Worm (Caenorhabditis elegans): ENCODE data around the gene ndua-1.

Gene ndua-1

DNA sequence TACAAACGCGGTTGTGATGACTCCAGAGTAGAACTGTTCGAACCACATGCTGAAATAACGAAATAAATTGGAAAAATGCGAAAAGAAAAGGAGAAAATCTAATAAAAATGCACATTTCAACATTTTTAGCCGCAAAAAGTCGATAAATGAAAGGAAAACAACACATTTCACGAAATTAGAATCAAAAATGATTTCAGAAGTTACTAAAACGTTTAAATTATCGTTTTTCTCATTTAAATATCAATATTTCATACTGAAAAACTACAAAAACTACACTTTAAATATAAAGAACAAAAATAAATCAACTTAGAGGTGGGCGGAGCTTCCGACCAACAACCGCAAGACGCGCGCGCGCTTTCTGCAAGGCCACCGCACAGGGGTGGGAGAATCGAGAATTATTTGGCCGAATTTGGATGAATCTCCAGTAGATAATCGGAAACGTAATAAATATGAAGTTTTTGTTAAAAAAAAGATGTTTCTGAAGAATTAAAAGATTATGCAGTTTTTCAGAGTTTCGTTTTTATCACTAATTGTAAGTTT is at the start of gene ndua-1:
Gene ndua-1, minus strand, starts transcription at position 51 of the 540 bp plus-strand sequence.
- TF ChIP-seq hnd-1 (tag; optimal IDR thresholded peaks at IDR 0.05) (no peak), flt-1 (GFP tag; IDR thresholded peaks at IDR 0.05) (no peak), pes-1 (GFP tag; IDR thresholded peaks at IDR 0.05) (0 out of 2 replicates have a peak, but pooled peaks have one; percentile 33), sea-1 (GFP tag; conservative IDR thresholded peaks at IDR 0.05) (no peak), ceh-13 (GFP tag; optimal IDR thresholded peaks at IDR 0.05) (no peak), tbx-37 (GFP tag; conservative IDR thresholded peaks at IDR 0.05) (no peak), F13C5.2 (tag; optimal IDR thresholded peaks at IDR 0.05) (peak; percentile 70), B0310.2 (tag; optimal IDR thresholded peaks at IDR 0.05) (no peak), hmbx-1 (tag; optimal IDR thresholded peaks at IDR 0.05) (no peak), aly-1 (tag; optimal IDR thresholded peaks at IDR 0.05) (no peak), scrt-1 (GFP tag; IDR thresholded peaks at IDR 0.05) (no peak), hmg-4 (GFP tag; optimal IDR thresholded peaks at IDR 0.05) (peak; percentile 9), tbx-11 (GFP tag; IDR thresholded peaks at IDR 0.05) (no peak), ceh-36 (tag; optimal IDR thresholded peaks at IDR 0.05) (no peak), ama-1 (optimal IDR thresholded peaks at IDR 0.05) (no peak), tra-4 (tag; optimal IDR thresholded peaks at IDR 0.05) (no peak), ets-7 (tag; optimal IDR thresholded peaks at IDR 0.05) (no peak)

DNA sequence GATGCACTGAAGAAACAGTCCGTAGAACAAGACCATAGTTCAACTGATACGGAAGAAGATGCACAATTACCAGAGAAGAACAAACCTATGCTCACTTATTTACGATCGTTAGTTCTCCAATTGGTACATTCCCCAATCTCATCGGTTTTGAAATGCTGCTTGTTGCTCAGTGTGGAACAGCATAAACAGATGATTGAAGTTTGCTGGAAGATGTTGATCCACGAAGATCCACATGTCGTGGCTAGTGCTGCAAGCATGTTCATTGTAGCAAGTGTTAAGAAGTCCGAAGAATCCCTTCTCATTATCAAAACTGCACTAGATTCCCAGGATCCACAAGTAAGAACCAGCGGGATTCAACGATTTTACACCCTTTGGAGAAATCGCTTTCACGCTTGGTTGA is 40.2 kb upstream of the ndua-1 start:
- TF ChIP-seq hmbx-1 (tag; optimal IDR thresholded peaks at IDR 0.05) = no peak
- no peak for TF ChIP-seq ama-1 (optimal IDR thresholded peaks at IDR 0.05)
- TF ChIP-seq tbx-37 (GFP tag; conservative IDR thresholded peaks at IDR 0.05) = no peak

DNA sequence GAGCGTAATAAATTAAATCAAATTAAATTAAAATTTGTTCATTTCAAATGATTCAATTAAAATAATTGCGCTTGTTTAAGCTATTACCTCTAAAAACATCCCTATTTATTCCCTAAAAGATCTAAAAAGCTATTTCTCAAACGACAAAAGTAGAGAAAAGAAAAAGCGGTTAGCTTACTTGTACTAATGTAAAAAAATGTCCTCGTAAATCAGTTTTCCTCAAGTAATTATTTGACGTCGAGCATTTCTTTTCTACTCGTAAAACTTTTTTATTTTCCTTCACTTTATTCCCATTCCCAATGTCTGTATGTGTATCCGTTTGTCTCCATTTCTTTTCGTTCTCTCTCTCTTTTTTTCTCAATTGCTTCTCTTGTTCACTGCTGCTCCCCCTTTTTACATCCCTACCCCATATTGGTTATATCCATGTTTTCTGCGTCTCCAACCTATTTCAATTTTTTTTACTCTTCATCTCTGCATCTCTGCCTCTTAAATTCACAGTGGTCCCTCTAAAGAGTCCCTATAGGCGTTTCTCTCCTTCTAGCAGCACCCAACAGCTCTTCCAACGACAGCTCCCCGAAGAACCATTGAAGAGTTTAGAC is 27.5 kb upstream of the ndua-1 start, which contains the start of gene unc-80:
Gene unc-80, plus strand, starts transcription at position 533 of the 599 bp plus-strand sequence.
- TF ChIP-seq F13C5.2 (tag; optimal IDR thresholded peaks at IDR 0.05) = no peak
- TF ChIP-seq sea-1 (GFP tag; conservative IDR thresholded peaks at IDR 0.05) = no peak
- no peak for TF ChIP-seq B0310.2 (tag; optimal IDR thresholded peaks at IDR 0.05)
- no peak for TF ChIP-seq hnd-1 (tag; optimal IDR thresholded peaks at IDR 0.05)
- no peak for TF ChIP-seq flt-1 (GFP tag; IDR thresholded peaks at IDR 0.05)
- TF ChIP-seq aly-1 (tag; optimal IDR thresholded peaks at IDR 0.05) = no peak
- no peak for TF ChIP-seq tbx-11 (GFP tag; IDR thresholded peaks at IDR 0.05)
- no peak for TF ChIP-seq ceh-13 (GFP tag; optimal IDR thresholded peaks at IDR 0.05)
- TF ChIP-seq hmbx-1 (tag; optimal IDR thresholded peaks at IDR 0.05) = no peak
- no peak for TF ChIP-seq ama-1 (optimal IDR thresholded peaks at IDR 0.05)
- TF ChIP-seq ets-7 (tag; optimal IDR thresholded peaks at IDR 0.05) = no peak
- no peak for TF ChIP-seq tra-4 (tag; optimal IDR thresholded peaks at IDR 0.05)

DNA sequence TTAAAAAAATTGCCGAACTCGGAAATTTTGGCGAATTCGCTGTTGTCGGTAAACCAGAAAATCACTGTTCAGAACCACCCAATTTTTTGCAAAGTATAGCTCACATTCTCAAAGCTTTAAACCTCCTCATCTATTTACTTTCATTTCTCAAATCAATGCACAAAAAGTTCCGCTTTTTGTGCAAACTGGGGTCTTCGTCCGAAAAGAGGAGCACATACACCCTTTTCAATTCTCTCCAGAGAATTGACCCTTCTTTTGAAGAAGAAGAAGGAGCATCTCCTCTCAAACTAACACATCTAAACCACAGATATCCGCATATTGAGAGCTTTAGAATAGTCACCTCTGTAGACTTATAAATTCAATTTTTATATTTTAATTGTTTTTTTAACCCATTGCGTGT is 23.6 kb upstream of the ndua-1 start:
- no peak for TF ChIP-seq pes-1 (GFP tag; IDR thresholded peaks at IDR 0.05)
- no peak for TF ChIP-seq hmbx-1 (tag; optimal IDR thresholded peaks at IDR 0.05)
- TF ChIP-seq ceh-36 (tag; optimal IDR thresholded peaks at IDR 0.05) = no peak
- TF ChIP-seq tbx-11 (GFP tag; IDR thresholded peaks at IDR 0.05) = no peak
- TF ChIP-seq F13C5.2 (tag; optimal IDR thresholded peaks at IDR 0.05) = no peak
- TF ChIP-seq tbx-37 (GFP tag; conservative IDR thresholded peaks at IDR 0.05) = no peak
- no peak for TF ChIP-seq hmg-4 (GFP tag; optimal IDR thresholded peaks at IDR 0.05)
- TF ChIP-seq ets-7 (tag; optimal IDR thresholded peaks at IDR 0.05) = no peak
- TF ChIP-seq B0310.2 (tag; optimal IDR thresholded peaks at IDR 0.05) = no peak
- TF ChIP-seq aly-1 (tag; optimal IDR thresholded peaks at IDR 0.05) = no peak
- TF ChIP-seq ceh-13 (GFP tag; optimal IDR thresholded peaks at IDR 0.05) = no peak
- TF ChIP-seq hnd-1 (tag; optimal IDR thresholded peaks at IDR 0.05) = no peak
- no peak for TF ChIP-seq ama-1 (optimal IDR thresholded peaks at IDR 0.05)

DNA sequence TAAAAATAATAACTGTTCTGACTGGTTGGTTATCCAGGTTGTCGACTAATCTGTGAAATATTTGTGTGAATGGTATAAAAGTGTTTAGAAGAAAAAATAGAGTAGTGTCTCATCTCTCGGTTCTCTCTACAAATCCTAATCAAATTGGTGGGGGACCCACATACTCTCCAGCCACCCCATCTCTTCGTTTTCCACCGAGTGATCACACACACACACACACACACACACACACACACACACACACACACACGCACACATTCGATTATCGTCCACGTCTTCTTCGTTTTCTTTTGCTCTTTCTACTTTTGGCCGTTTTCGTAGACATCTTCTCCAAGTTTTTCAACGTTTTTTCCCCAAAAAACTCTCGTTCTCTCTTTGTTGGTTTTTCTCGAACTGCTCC is 21.4 kb upstream of the ndua-1 start:
- TF ChIP-seq scrt-1 (GFP tag; IDR thresholded peaks at IDR 0.05) = no peak

DNA sequence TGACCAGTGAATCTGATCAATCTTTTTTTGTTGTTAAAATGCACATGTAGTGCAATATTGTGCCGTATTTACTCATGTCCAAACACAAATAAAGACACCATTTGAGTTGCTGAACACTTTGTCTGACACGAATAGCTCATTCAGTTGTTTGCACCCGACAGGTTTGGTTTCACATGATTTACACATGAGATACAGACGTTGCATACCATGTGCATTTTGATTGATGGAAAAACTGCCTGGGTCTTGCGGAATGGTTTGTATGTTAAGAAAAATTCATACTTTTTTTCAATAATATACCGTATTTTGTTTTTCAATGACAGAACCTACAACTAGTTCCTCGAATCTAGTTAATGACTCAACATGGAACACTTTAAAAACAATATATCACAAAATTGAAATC is 19.5 kb upstream of the ndua-1 start:
- no peak for TF ChIP-seq aly-1 (tag; optimal IDR thresholded peaks at IDR 0.05)

DNA sequence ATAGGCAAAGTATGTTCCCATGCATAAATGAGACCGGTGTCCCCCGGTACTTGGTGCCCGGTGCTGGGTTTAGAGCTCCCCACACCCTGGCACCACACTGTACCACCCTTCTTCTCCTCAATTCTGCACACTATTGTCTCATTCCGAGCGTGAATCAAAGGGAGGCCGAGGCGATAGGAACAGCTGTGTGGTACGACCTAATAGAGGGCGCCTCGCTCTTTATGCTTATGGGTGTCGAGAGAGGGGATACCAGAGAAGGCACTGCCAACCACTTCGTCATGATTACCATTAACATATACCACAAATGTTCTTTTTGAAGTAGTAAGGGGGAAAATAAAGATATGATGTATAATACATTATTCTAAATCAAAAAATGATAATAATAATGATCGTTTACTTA is 18.9 kb upstream of the ndua-1 start:
- no peak for TF ChIP-seq aly-1 (tag; optimal IDR thresholded peaks at IDR 0.05)

DNA sequence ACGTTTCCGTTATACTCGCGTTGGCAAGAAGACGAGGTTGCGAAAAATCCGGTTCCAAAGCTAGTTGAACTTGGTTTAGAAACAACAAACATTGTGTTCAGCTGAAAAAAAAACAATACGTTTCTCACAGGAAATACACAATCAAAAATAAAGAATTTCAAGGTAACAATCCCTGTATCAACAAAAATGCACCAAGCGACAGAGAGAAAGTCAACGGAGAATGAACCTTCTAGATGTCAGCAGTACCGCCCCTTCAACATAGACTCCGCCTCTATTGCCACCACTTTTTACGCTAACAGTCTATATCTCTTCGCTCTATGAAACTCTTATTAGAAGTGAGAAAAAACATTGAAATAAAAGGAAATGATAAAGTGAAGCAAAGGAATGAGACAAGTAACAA is 16.6 kb upstream of the ndua-1 start, which contains the start of gene F31D4.8:
Gene F31D4.8, minus strand, starts transcription at position 101 of the 400 bp plus-strand sequence.
- TF ChIP-seq ceh-36 (tag; optimal IDR thresholded peaks at IDR 0.05) = no peak
- TF ChIP-seq ama-1 (optimal IDR thresholded peaks at IDR 0.05) = no peak
- TF ChIP-seq B0310.2 (tag; optimal IDR thresholded peaks at IDR 0.05) = no peak
- no peak for TF ChIP-seq ceh-13 (GFP tag; optimal IDR thresholded peaks at IDR 0.05)
- TF ChIP-seq F13C5.2 (tag; optimal IDR thresholded peaks at IDR 0.05) = no peak
- TF ChIP-seq pes-1 (GFP tag; IDR thresholded peaks at IDR 0.05) = no peak
- no peak for TF ChIP-seq scrt-1 (GFP tag; IDR thresholded peaks at IDR 0.05)
- no peak for TF ChIP-seq tbx-37 (GFP tag; conservative IDR thresholded peaks at IDR 0.05)
- no peak for TF ChIP-seq tbx-11 (GFP tag; IDR thresholded peaks at IDR 0.05)
- no peak for TF ChIP-seq hmg-4 (GFP tag; optimal IDR thresholded peaks at IDR 0.05)

DNA sequence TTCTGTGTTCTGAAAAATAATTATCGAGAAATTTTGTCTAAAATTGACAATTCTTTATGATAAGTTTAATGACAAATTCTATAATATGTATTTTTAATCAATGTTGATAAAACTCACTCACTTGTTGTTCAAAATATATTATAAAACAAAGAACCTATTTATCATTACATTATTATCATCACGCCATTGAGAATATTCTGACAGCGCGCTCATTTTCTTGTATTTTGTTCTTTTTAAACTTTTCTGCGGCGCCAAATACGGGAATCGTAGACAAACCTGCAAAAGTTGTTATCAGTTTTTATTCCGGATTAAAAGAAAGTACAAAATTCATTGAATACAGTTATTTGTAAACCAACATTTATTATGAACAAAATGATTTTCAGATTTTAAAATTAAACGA is 14.7 kb upstream of the ndua-1 start:
- TF ChIP-seq hmbx-1 (tag; optimal IDR thresholded peaks at IDR 0.05) (no peak), pes-1 (GFP tag; IDR thresholded peaks at IDR 0.05) (no peak), flt-1 (GFP tag; IDR thresholded peaks at IDR 0.05) (no peak), ceh-36 (tag; optimal IDR thresholded peaks at IDR 0.05) (no peak)
